Fruit fly (Drosophila melanogaster): Measurements from ENCODE around the gene CG15406.
A peak's percentile ranks its signal among the peaks of the same experiment; 100 is the strongest.

CG15406 gene

DNA sequence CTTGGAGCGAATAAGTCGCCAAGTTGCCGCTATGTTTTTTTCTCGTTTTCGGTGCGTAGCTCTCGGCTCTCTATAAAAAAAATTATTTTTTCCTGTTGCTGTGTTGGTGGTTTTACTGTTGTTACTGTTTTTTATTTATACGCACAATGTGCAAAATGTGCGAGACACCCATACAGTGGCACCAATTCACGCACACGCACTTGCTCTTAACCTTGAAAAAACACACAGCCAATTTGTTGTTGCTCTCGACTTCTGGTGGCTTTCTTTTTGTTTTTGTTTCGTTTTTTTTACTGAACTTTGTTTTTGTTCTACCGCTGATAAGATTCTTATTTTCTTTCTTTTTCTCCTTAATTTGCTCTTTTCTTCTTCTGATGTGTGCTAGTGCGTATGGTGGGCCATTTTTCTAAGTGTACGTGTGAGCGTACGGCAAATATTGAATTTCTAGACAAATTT lies 47.2 kb downstream of the CG15406 start (continued):
- TF ChIP-seq CG6276 (GFP tag; optimal IDR thresholded peaks at IDR 0.05): peak; percentile 58
- TF ChIP-seq acj6 (GFP tag; optimal IDR thresholded peaks at IDR 0.05): peak; percentile 21
- peak; percentile 95 for TF ChIP-seq CG9139 (GFP tag; optimal IDR thresholded peaks at IDR 0.05)
- TF ChIP-seq CG8632 (GFP tag; optimal IDR thresholded peaks at IDR 0.05): peak; percentile 35
- TF ChIP-seq svp (GFP tag): peak; percentile 23
- peak; percentile 69 for TF ChIP-seq CG16779 (tag; optimal IDR thresholded peaks at IDR 0.05)
- 0 out of 3 replicates have a peak, but pooled peaks have one; percentile 42 for TF ChIP-seq eg (GFP tag; IDR thresholded peaks at IDR 0.05)
- TF ChIP-seq Ets21C (GFP tag; optimal IDR thresholded peaks at IDR 0.05): no peak
- no peak for TF ChIP-seq CG6854 (GFP tag; optimal IDR thresholded peaks at IDR 0.05)
- TF ChIP-seq spab (GFP tag; optimal IDR thresholded peaks at IDR 0.05): peak; percentile 80
- no peak for TF ChIP-seq OdsH (GFP tag; optimal IDR thresholded peaks at IDR 0.05)
- peak; percentile 98 to 99 for TF ChIP-seq ss (GFP tag; optimal IDR thresholded peaks at IDR 0.05)
- TF ChIP-seq CG4318 (GFP tag; optimal IDR thresholded peaks at IDR 0.05): peak; percentile 35
- peak; percentile 84; the same call in 2 of the 3 replicates for TF ChIP-seq CG6163 (GFP tag; IDR thresholded peaks at IDR 0.05)
- peak; percentile 86 for TF ChIP-seq Eip78C (GFP tag)
- peak; percentile 4 for TF ChIP-seq CG8319 (GFP tag; optimal IDR thresholded peaks at IDR 0.05)
- TF ChIP-seq CG32006 (GFP tag; optimal IDR thresholded peaks at IDR 0.05): peak; percentile 64
- TF ChIP-seq salr (GFP tag; optimal IDR thresholded peaks at IDR 0.05): peak; percentile 51 to 56
- peak; percentile 68 for TF ChIP-seq fkh (GFP tag; optimal IDR thresholded peaks at IDR 0.05)
- peak; percentile 94 for TF ChIP-seq dsx (GFP tag; optimal IDR thresholded peaks at IDR 0.05; ENCODE audit: poor library complexity, severe bottlenecking)
- TF ChIP-seq Met (GFP tag; optimal IDR thresholded peaks at IDR 0.05): no peak
- TF ChIP-seq CG10669 (GFP tag; optimal IDR thresholded peaks at IDR 0.05): peak; percentile 69

DNA sequence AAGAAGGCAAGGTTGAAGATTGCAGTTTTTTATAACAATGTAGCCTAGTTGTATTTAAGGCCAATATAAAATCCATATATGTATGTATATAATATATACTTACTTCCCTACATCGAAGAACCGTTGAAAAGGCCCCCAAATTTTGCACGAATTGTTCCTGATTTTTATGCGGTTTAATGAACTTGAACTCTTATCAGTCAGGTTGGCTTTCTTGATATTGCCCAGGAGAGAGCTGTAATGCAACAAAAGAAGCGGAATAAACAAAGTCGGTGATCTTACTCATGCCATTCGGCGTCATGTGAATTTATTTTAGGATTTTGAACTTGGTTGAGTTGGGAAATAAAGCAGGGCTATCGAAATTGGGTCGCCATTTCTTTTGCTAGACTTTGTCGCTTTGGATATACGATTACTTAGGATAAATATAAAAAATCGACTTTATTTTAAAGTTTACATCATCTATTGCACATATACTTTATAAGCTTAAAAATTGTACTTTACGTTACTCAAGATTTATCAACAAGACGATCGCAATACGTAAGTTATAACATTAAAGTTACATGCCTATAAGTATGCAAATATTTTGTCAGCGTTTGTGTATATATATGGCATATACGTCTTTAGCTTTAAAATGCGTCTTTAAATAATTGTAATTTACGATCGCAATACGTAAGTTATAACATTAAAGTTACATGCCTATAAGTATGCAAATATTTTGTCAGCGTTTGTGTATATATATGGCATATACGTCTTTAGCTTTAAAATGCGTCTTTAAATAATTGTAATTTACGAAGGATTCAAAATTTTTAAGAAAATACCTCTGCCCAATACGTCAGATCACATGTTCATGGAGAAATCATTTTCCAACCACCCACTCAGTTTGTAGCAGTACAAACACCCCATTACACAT lies 48.0 kb downstream of the CG15406 start, which contains the start of gene CG8838:
TSS of gene CG8838 (plus strand) at position 857 of the 907 bp plus-strand sequence.
- TF ChIP-seq Eip93F (GFP tag; optimal IDR thresholded peaks at IDR 0.05): peak; percentile 92
- TF ChIP-seq topi (GFP tag; optimal IDR thresholded peaks at IDR 0.05): no peak
- peak; percentile 6 for TF ChIP-seq vri (GFP tag; optimal IDR thresholded peaks at IDR 0.05)
- no peak for TF ChIP-seq Eip78C (GFP tag)
- no peak for TF ChIP-seq Smox (GFP tag; optimal IDR thresholded peaks at IDR 0.05)
- TF ChIP-seq svp (GFP tag): peak; percentile 83

Measured in whole organism, prepupa.